Fruit fly (Drosophila melanogaster) whole organism: ENCODE results near the gene osk.

Experiments used
- Dll ChIP-seq: fragments of >200 bp; optimal IDR thresholded peaks from 2 replicates; lab custom pipeline; 2017
- EcR ChIP-seq, 2 experiments: fragments of >200 bp; optimal IDR thresholded peaks; 2 replicates each; lab custom pipeline; 2017; ENCODE audit warnings: missing biosample characterization in 2 of 2, missing genetic modification characterization in 2 of 2, missing genetic modification reagents in 2 of 2
- psq ChIP-seq: fragments of >200 bp; optimal IDR thresholded peaks from 2 replicates; lab custom pipeline; 2017
- usp ChIP-seq: fragments of >200 bp; optimal IDR thresholded peaks from 2 replicates; lab custom pipeline; 2017; ENCODE audit warnings: missing biosample characterization, missing genetic modification characterization, mixed read lengths

- no peak for TF ChIP-seq EcR (GFP tag; optimal IDR thresholded peaks at IDR 0.05; lab: Kevin White, UChicago)
- TF ChIP-seq Dll (lab: Kevin White, UChicago): no peak
- TF ChIP-seq usp (GFP tag; lab: Kevin White, UChicago): no peak
- TF ChIP-seq psq (lab: Kevin White, UChicago): no peak
These were observed 19.8 kb downstream of the osk start for dm6 chr3R:8954515-8955358.
